Fruit fly (Drosophila melanogaster): ENCODE data around the gene Mis12.
A peak's percentile ranks its signal among the peaks of the same experiment; 100 is the strongest.

The Mis12 gene

DNA sequence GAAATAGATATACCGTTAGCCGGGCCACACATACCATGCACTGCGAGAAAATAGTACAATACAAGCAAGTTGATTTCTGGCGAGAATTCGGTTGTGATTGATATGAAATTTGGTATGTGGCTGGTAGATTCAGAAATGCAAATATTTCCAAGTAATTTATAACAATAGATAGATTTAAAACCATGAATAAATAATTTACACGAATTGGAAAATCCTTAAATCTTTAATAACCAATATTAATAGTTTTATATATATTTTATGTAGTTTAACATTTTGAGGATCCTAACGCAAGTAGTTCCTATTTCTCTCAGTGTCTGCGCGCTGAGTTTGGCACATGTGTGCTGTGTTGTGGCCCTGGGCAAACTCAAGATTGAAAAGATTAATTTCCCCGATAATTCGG lies 13.0 kb upstream of the Mis12 start:
- TF ChIP-seq lz (GFP tag; optimal IDR thresholded peaks at IDR 0.05) (no peak), CG4318 (GFP tag; optimal IDR thresholded peaks at IDR 0.05) (no peak), svp (GFP tag) (peak; percentile 28), CG7368 (GFP tag; optimal IDR thresholded peaks at IDR 0.05) (no peak), CG32006 (GFP tag; optimal IDR thresholded peaks at IDR 0.05) (peak; percentile 27), pdm3 (GFP tag; optimal IDR thresholded peaks at IDR 0.05) (no peak), vri (GFP tag; optimal IDR thresholded peaks at IDR 0.05) (no peak), Gug (GFP tag; IDR thresholded peaks at IDR 0.05) (no peak), Eip78C (GFP tag) (peak; percentile 30), CG15336 (GFP tag; IDR thresholded peaks at IDR 0.05) (peak; percentile 22; the same call in 1 of the 2 replicates), achi (GFP tag; optimal IDR thresholded peaks at IDR 0.05) (peak; percentile 23)

DNA sequence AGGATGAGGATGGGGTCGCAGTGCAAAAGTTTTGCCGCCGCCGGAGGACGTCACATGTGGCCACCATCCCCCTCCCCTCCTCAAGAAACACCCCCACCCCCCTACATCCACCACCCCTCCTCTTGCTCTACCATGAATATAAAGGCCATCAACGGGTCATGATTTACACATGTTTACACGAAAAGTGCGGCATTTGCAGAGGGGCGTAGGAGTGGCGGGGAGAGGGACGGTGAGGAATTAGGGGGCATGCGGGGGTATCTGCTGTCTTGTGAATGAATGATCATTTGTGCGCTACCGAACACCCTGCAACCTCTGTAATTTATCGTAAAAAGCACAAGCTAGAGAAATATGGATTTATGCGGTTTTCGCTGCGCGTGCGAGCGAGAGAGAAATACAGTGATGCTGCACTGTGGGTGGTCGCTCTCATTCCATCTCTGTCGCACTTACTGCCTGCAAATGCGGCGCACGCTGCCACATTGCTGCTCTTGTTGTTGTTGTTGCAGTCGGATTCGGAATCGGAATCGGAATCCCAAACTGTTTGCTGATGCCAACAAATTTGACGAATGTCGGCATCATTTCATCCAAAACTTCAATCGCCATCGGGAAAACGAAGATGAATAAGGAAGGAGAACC lies 12.4 kb upstream of the Mis12 start:
- TF ChIP-seq CG4318 (GFP tag; optimal IDR thresholded peaks at IDR 0.05) (no peak), fd59A (GFP tag; optimal IDR thresholded peaks at IDR 0.05) (no peak), Lpt (GFP tag; optimal IDR thresholded peaks at IDR 0.05) (no peak), CG9139 (GFP tag; optimal IDR thresholded peaks at IDR 0.05) (no peak), svp (GFP tag) (no peak), CG1621 (tag; optimal IDR thresholded peaks at IDR 0.05) (no peak), Hr39 (GFP tag; optimal IDR thresholded peaks at IDR 0.05) (no peak), cyc (GFP tag; optimal IDR thresholded peaks at IDR 0.05) (no peak), Eip75B (GFP tag; optimal IDR thresholded peaks at IDR 0.05) (no peak), CG11902 (GFP tag; optimal IDR thresholded peaks at IDR 0.05) (no peak), net (GFP tag; optimal IDR thresholded peaks at IDR 0.05) (no peak), dac (GFP tag; optimal IDR thresholded peaks at IDR 0.05) (no peak), CG11294 (GFP tag; IDR thresholded peaks at IDR 0.05) (no peak), CG6163 (GFP tag; IDR thresholded peaks at IDR 0.05) (no peak), lz (GFP tag; optimal IDR thresholded peaks at IDR 0.05) (no peak), Smox (GFP tag; optimal IDR thresholded peaks at IDR 0.05) (no peak), spab (GFP tag; optimal IDR thresholded peaks at IDR 0.05) (no peak), fd85E (GFP tag; optimal IDR thresholded peaks at IDR 0.05) (no peak), Gug (GFP tag; IDR thresholded peaks at IDR 0.05) (no peak)

DNA sequence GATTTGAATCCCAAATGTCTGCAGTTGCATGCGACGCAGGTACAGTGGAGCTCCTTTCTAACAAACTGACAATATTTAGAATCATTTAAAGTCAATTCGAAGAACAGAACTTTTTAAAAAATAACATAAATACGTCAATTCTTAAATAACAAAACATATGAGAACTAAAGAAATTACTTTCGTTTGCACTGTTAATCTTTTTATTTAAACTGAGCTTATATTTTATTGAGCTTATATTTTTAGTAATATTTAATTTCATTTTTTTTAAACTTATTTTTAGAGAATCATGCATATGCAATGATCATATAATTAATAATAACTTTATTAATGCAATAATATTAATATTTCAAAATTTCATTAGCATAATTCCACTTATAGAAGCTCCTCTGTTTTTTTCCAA lies 11.7 kb upstream of the Mis12 start:
- no peak for TF ChIP-seq Blimp-1 (GFP tag; optimal IDR thresholded peaks at IDR 0.05)
- TF ChIP-seq CG8119 (GFP tag; IDR thresholded peaks at IDR 0.05) = no peak
- TF ChIP-seq Hr4 (GFP tag; optimal IDR thresholded peaks at IDR 0.05) = no peak
- no peak for TF ChIP-seq vri (GFP tag; optimal IDR thresholded peaks at IDR 0.05)
- TF ChIP-seq fd85E (GFP tag; optimal IDR thresholded peaks at IDR 0.05) = no peak
- no peak for TF ChIP-seq eg (GFP tag; IDR thresholded peaks at IDR 0.05)
- TF ChIP-seq svp (GFP tag) = no peak
- TF ChIP-seq fkh (GFP tag; optimal IDR thresholded peaks at IDR 0.05) = no peak
- TF ChIP-seq cyc (GFP tag; optimal IDR thresholded peaks at IDR 0.05) = no peak
- TF ChIP-seq Eip93F (GFP tag; optimal IDR thresholded peaks at IDR 0.05) = no peak
- TF ChIP-seq acj6 (GFP tag; optimal IDR thresholded peaks at IDR 0.05) = no peak
- TF ChIP-seq CG1621 (tag; optimal IDR thresholded peaks at IDR 0.05) = no peak
- no peak for TF ChIP-seq CG3919 (GFP tag; optimal IDR thresholded peaks at IDR 0.05)
- TF ChIP-seq CG11902 (GFP tag; optimal IDR thresholded peaks at IDR 0.05) = no peak
- no peak for TF ChIP-seq achi (GFP tag; optimal IDR thresholded peaks at IDR 0.05)
- no peak for TF ChIP-seq CG6792 (GFP tag; optimal IDR thresholded peaks at IDR 0.05)
- no peak for TF ChIP-seq dsx (GFP tag; optimal IDR thresholded peaks at IDR 0.05; ENCODE audit: poor library complexity, severe bottlenecking)
- TF ChIP-seq CG6854 (GFP tag; optimal IDR thresholded peaks at IDR 0.05) = no peak
- TF ChIP-seq CG8632 (GFP tag; optimal IDR thresholded peaks at IDR 0.05) = no peak

Measured in whole organism, prepupa.